Fruit fly (Drosophila melanogaster) whole organism, wandering third instar larva: ENCODE data around the gene Vha100-2.

ENCODE experiments used
- Abd-B ChIP-seq: fragments of >200 bp; optimal IDR thresholded peaks from 2 replicates; lab custom pipeline; 2017; ENCODE audit warnings: missing biosample characterization, missing genetic modification characterization
- CG32264 ChIP-seq: fragments of 200-800 bp; sonication (Bioruptor generic); optimal IDR thresholded peaks from 2 replicates; lab custom pipeline; 2016; ENCODE audit warnings: missing biosample characterization, missing genetic modification characterization
- CG9705 ChIP-seq: fragments of 200-800 bp; sonication (Bioruptor generic); optimal IDR thresholded peaks from 2 replicates; lab custom pipeline; 2018; ENCODE audit warnings: missing biosample characterization, mild to moderate bottlenecking, missing genetic modification characterization
- CrebA ChIP-seq: fragments of 200-800 bp; sonication (Bioruptor generic); optimal IDR thresholded peaks from 2 replicates; lab custom pipeline; 2016; ENCODE audit warnings: missing biosample characterization, mild to moderate bottlenecking, missing genetic modification characterization, borderline replicate concordance
- Dfd ChIP-seq: fragments of >200 bp; optimal IDR thresholded peaks from 2 replicates; lab custom pipeline; 2017; ENCODE audit warnings: missing biosample characterization, missing genetic modification characterization
- Dif ChIP-seq: fragments of 200-275, 200-300 bp; sonication (Bioruptor generic); optimal IDR thresholded peaks from 2 replicates; lab custom pipeline; 2018; ENCODE audit warnings: missing biosample characterization, missing genetic modification characterization; ENCODE audit not compliant: partially characterized antibody
- GATAd ChIP-seq: sonication (Bioruptor generic); optimal IDR thresholded peaks from 2 replicates; lab custom pipeline; 2016; ENCODE audit warnings: missing biosample characterization, missing genetic modification characterization
- HLH106 ChIP-seq: fragments of 200-800 bp; optimal IDR thresholded peaks from 3 replicates; lab custom pipeline; 2019; ENCODE audit warnings: missing biosample characterization, mild to moderate bottlenecking, missing genetic modification characterization, moderate library complexity
- Hnf4 ChIP-seq: fragments of 200-800 bp; sonication (Bioruptor generic); optimal IDR thresholded peaks from 2 replicates; lab custom pipeline; 2016; ENCODE audit warnings: missing biosample characterization, mild to moderate bottlenecking, missing genetic modification characterization
- Hr78 ChIP-seq: fragments of >200 bp; optimal IDR thresholded peaks from 2 replicates; lab custom pipeline; 2017; ENCODE audit warnings: missing biosample characterization, missing genetic modification characterization
- Hr83 ChIP-seq: fragments of 200-300 bp; sonication (Bioruptor generic); optimal IDR thresholded peaks from 2 replicates; lab custom pipeline; 2016; ENCODE audit warnings: missing biosample characterization, mild to moderate bottlenecking, missing genetic modification characterization, moderate library complexity; ENCODE audit not compliant: poor library complexity, severe bottlenecking
- Jra ChIP-seq: sonication (Bioruptor generic); optimal IDR thresholded peaks from 2 replicates; lab custom pipeline; 2016; ENCODE audit warnings: missing biosample characterization, missing genetic modification characterization
- Mio ChIP-seq: sonication (Bioruptor generic); optimal IDR thresholded peaks from 2 replicates; lab custom pipeline; 2016; ENCODE audit warnings: missing biosample characterization, missing genetic modification characterization
- Myc ChIP-seq: fragments of >200 bp; optimal IDR thresholded peaks from 2 replicates; lab custom pipeline; 2017
- N ChIP-seq: fragments of >200 bp; optimal IDR thresholded peaks from 2 replicates; lab custom pipeline; 2018; ENCODE audit warnings: missing biosample characterization, missing external identifiers, missing genetic modification characterization
- OdsH ChIP-seq: fragments of 200-800 bp; sonication (Bioruptor generic); optimal IDR thresholded peaks from 2 replicates; lab custom pipeline; 2016; ENCODE audit warnings: missing biosample characterization, mild to moderate bottlenecking, missing genetic modification characterization
- Rel ChIP-seq, 2 experiments: fragments of 200-800 bp; sonication (Bioruptor generic) in 1 of 2; optimal IDR thresholded peaks; 2 replicates in 1 of 2; 3 replicates in 1 of 2; lab custom pipeline; 2016 to 2019; ENCODE audit warnings: mild to moderate bottlenecking in 2 of 2, missing biosample characterization in 2 of 2, missing genetic modification characterization in 2 of 2, moderate library complexity in 1 of 2
- Sp1 ChIP-seq: fragments of 200-800 bp; sonication (Bioruptor generic); optimal IDR thresholded peaks from 3 replicates; lab custom pipeline; 2019; ENCODE audit warnings: missing biosample characterization, mild to moderate bottlenecking, missing genetic modification characterization, moderate library complexity
- Vsx2 ChIP-seq: fragments of 200-300, 225-300 bp; sonication (Bioruptor generic); optimal IDR thresholded peaks from 2 replicates; lab custom pipeline; 2018; ENCODE audit warnings: missing biosample characterization, missing genetic modification characterization; ENCODE audit not compliant: partially characterized antibody
- br ChIP-seq: fragments of 200-800 bp; sonication (Bioruptor generic); optimal IDR thresholded peaks from 2 replicates; lab custom pipeline; 2016; ENCODE audit warnings: missing biosample characterization, missing genetic modification characterization
- brk ChIP-seq: fragments of 200-800 bp; sonication (Bioruptor generic); optimal IDR thresholded peaks from 2 replicates; lab custom pipeline; 2016; ENCODE audit warnings: missing biosample characterization, mild to moderate bottlenecking, missing genetic modification characterization
- dl ChIP-seq, 2 experiments: fragments of 175-275, 200-275 bp in 1 of 2; fragments of 200-275 bp in 1 of 2; sonication (Bioruptor generic); optimal IDR thresholded peaks; lab custom pipeline; 2018; ENCODE audit warnings: mild to moderate bottlenecking in 2 of 2, missing biosample characterization in 2 of 2, missing genetic modification characterization in 2 of 2, moderate library complexity in 2 of 2; ENCODE audit not compliant: partially characterized antibody in 2 of 2, insufficient read depth in 1 of 2
- dmrt93B ChIP-seq: fragments of 200-800 bp; sonication (Bioruptor generic); optimal IDR thresholded peaks from 2 replicates; lab custom pipeline; 2018; ENCODE audit warnings: missing biosample characterization, mild to moderate bottlenecking, missing genetic modification characterization
- dsf ChIP-seq: sonication (Bioruptor generic); optimal IDR thresholded peaks from 2 replicates; lab custom pipeline; 2016; ENCODE audit warnings: missing biosample characterization, missing genetic modification characterization, borderline replicate concordance
- ey ChIP-seq: fragments of 200-800 bp; sonication (Bioruptor generic); optimal IDR thresholded peaks from 2 replicates; lab custom pipeline; 2016; ENCODE audit warnings: missing biosample characterization, missing genetic modification characterization
- foxo ChIP-seq, 2 experiments: fragments of 200-800 bp; sonication (Bioruptor generic); optimal IDR thresholded peaks; 2 replicates in 1 of 2; 3 replicates in 1 of 2; lab custom pipeline; 2016 to 2017; ENCODE audit warnings: missing biosample characterization in 2 of 2, missing genetic modification characterization in 2 of 2
- fru ChIP-seq: fragments of 200-800 bp; sonication (Bioruptor generic); optimal IDR thresholded peaks from 3 replicates; lab custom pipeline; 2016; ENCODE audit warnings: missing biosample characterization, mild to moderate bottlenecking, missing genetic modification characterization
- h ChIP-seq: fragments of 200-800 bp; sonication (Bioruptor generic); optimal IDR thresholded peaks from 3 replicates; lab custom pipeline; 2016; ENCODE audit warnings: missing biosample characterization, mild to moderate bottlenecking, missing genetic modification characterization
- jim ChIP-seq: fragments of 175-275, 200-325 bp; sonication (Bioruptor generic); optimal IDR thresholded peaks from 2 replicates; lab custom pipeline; 2016; ENCODE audit warnings: missing biosample characterization, mild to moderate bottlenecking, missing genetic modification characterization
- lola ChIP-seq: fragments of >200 bp; optimal IDR thresholded peaks from 2 replicates; lab custom pipeline; 2017; ENCODE audit warnings: missing biosample characterization, missing genetic modification characterization
- pan ChIP-seq: fragments of >200 bp; optimal IDR thresholded peaks from 2 replicates; lab custom pipeline; 2017
- psq ChIP-seq: fragments of 200-800 bp; sonication (Bioruptor generic); optimal IDR thresholded peaks from 3 replicates; lab custom pipeline; 2017; ENCODE audit warnings: missing biosample characterization, mild to moderate bottlenecking, missing genetic modification characterization, moderate library complexity
- rgr ChIP-seq: fragments of 200-800 bp; sonication (Bioruptor generic); optimal IDR thresholded peaks from 3 replicates; lab custom pipeline; 2016; ENCODE audit warnings: missing biosample characterization, mild to moderate bottlenecking, missing genetic modification characterization
- sage ChIP-seq: fragments of 200-800 bp; sonication (Bioruptor generic); optimal IDR thresholded peaks from 2 replicates; lab custom pipeline; 2016; ENCODE audit warnings: missing biosample characterization, mild to moderate bottlenecking, missing genetic modification characterization
- sv ChIP-seq: fragments of 200-800 bp; sonication (Bioruptor generic); optimal IDR thresholded peaks from 3 replicates; lab custom pipeline; 2016; ENCODE audit warnings: missing biosample characterization, missing genetic modification characterization
- tai ChIP-seq: sonication (Bioruptor generic); optimal IDR thresholded peaks from 2 replicates; lab custom pipeline; 2016; ENCODE audit warnings: missing biosample characterization, missing genetic modification characterization
- usp ChIP-seq: fragments of >200 bp; optimal IDR thresholded peaks from 2 replicates; lab custom pipeline; 2017; ENCODE audit warnings: missing biosample characterization, missing genetic modification characterization
- woc ChIP-seq: sonication (Bioruptor generic); optimal IDR thresholded peaks from 2 replicates; lab custom pipeline; 2016; ENCODE audit warnings: missing biosample characterization, mild to moderate bottlenecking, missing genetic modification characterization

Gene Vha100-2

DNA sequence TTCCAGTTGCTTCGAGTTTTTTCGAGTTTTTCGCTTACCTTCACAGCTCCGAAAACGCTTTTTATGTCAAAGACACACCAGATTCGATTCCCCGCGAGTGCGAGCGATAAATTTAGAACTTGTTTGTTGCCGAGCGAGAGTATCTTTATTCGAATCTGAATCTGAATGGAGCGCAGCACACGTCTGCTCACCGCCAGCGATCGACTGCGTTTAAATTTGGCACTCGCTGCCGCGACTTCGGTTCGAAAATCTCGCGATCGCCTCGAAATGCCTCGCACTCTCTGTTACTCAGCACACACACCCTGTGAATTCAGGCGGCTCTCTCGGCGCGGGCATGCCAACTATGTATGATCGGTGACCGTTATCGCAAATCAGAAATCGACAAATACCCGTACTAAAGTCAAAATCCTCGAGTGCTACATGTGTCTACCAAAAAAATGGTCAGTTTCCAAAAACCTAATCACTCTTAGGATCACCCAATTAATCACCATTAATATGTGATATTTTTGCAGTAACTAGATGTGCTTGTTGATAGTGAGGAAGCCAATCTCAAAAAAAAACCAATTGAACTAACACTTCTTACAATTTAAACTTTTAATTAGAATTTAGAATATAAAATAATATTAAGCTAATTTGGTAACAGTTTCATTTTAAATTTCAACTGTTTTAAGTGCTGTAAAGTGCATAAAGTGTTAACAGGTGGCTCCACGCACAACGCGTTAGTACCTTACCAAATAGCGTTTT lies at the start of gene Vha100-2:
TSS of gene Vha100-2 (minus strand) at position 216 of the 744 bp plus-strand sequence.
- peak; percentile 28 for TF ChIP-seq Jra
- TF ChIP-seq Vsx2 = peak; percentile 90
- peak; percentile 35 for TF ChIP-seq Myc
- no peak for TF ChIP-seq N (GFP tag; lab: Kevin White, UChicago)
- no peak for TF ChIP-seq sage (GFP tag; lab: Kevin White, UChicago)
- peak; percentile 23 for TF ChIP-seq Sp1 (GFP tag; lab: Kevin White, UChicago)
- TF ChIP-seq CG32264 = no peak
- TF ChIP-seq Abd-B = no peak
- TF ChIP-seq dmrt93B (GFP tag; lab: Kevin White, UChicago) = no peak
- no peak for TF ChIP-seq Hr78 (GFP tag; lab: Kevin White, UChicago)
- no peak for TF ChIP-seq lola (GFP tag; lab: Kevin White, UChicago)
- TF ChIP-seq CrebA (GFP tag; lab: Kevin White, UChicago) = no peak
- no peak for TF ChIP-seq br (GFP tag; lab: Kevin White, UChicago)
- TF ChIP-seq brk (GFP tag; lab: Kevin White, UChicago) = peak; percentile 63
- peak in 1 of 2 experiments; percentile 27 for TF ChIP-seq foxo (GFP tag; optimal IDR thresholded peaks at IDR 0.05; lab: Kevin White, UChicago)
- no peak for TF ChIP-seq Dfd (GFP tag; lab: Kevin White, UChicago)
- peak; percentile 35 for TF ChIP-seq sv (GFP tag; lab: Kevin White, UChicago)
- no peak for TF ChIP-seq jim
- TF ChIP-seq Hnf4 (GFP tag; lab: Kevin White, UChicago) = peak; percentile 54
- TF ChIP-seq HLH106 = no peak
- TF ChIP-seq ey (GFP tag; lab: Kevin White, UChicago) = no peak
- TF ChIP-seq Mio (GFP tag; lab: Kevin White, UChicago) = no peak
- TF ChIP-seq CG9705 (GFP tag; lab: Kevin White, UChicago) = no peak
- TF ChIP-seq pan (lab: Kevin White, UChicago) = no peak
- no peak for TF ChIP-seq rgr (GFP tag; lab: Kevin White, UChicago)
- TF ChIP-seq h (GFP tag; lab: Kevin White, UChicago) = no peak
- no peak for TF ChIP-seq tai (GFP tag; lab: Kevin White, UChicago)
- no peak for TF ChIP-seq dsf (GFP tag; lab: Kevin White, UChicago)
- TF ChIP-seq Rel (GFP tag; optimal IDR thresholded peaks at IDR 0.05; lab: Kevin White, UChicago) = no peak
- peak; percentile 28 for TF ChIP-seq Rel (tag; optimal IDR thresholded peaks at IDR 0.05; lab: Kevin White, UChicago)
- no peak for TF ChIP-seq fru
- no peak for TF ChIP-seq GATAd (GFP tag; lab: Kevin White, UChicago)
- peak; percentile 55 for TF ChIP-seq woc (GFP tag; lab: Kevin White, UChicago)
- TF ChIP-seq usp (GFP tag; lab: Kevin White, UChicago) = no peak
- TF ChIP-seq OdsH = no peak
- peak; percentile 84 for TF ChIP-seq Hr83
- no peak for TF ChIP-seq psq (GFP tag; lab: Kevin White, UChicago)
- peak; percentile 77 for TF ChIP-seq Dif (GFP tag; lab: Kevin White, UChicago)
- peak in 1 of 2 experiments; percentile 71 for TF ChIP-seq dl (GFP tag; optimal IDR thresholded peaks at IDR 0.05; lab: Kevin White, UChicago; ENCODE audit: insufficient read depth in 1 of 2, partially characterized antibody in 2 of 2)

dm6 chr3R:18448059-18448979 lies 49.4 kb upstream of the Vha100-2 start:
- TF ChIP-seq CG32264 = peak; percentile 88
- peak; percentile 48 for TF ChIP-seq Dif (GFP tag; lab: Kevin White, UChicago)
- peak; percentile 96 for TF ChIP-seq Dfd (GFP tag; lab: Kevin White, UChicago)
- TF ChIP-seq tai (GFP tag; lab: Kevin White, UChicago) = peak; percentile 85
- no peak for TF ChIP-seq lola (GFP tag; lab: Kevin White, UChicago)
- peak; percentile 33 for TF ChIP-seq Hr83
- peak; percentile 97 for TF ChIP-seq dmrt93B (GFP tag; lab: Kevin White, UChicago)
- peak; percentile 99 for TF ChIP-seq OdsH
- peak in 1 of 2 experiments; percentile 48 for TF ChIP-seq dl (GFP tag; optimal IDR thresholded peaks at IDR 0.05; lab: Kevin White, UChicago; ENCODE audit: insufficient read depth in 1 of 2, partially characterized antibody in 2 of 2)
- peak; percentile 71 for TF ChIP-seq dsf (GFP tag; lab: Kevin White, UChicago)
- TF ChIP-seq ey (GFP tag; lab: Kevin White, UChicago) = peak; percentile 99
- peak; percentile 96 for TF ChIP-seq psq (GFP tag; lab: Kevin White, UChicago)
- TF ChIP-seq CrebA (GFP tag; lab: Kevin White, UChicago) = peak; percentile 83
- peak; percentile 67 for TF ChIP-seq GATAd (GFP tag; lab: Kevin White, UChicago)
- no peak for TF ChIP-seq pan (lab: Kevin White, UChicago)
- no peak for TF ChIP-seq Abd-B
- TF ChIP-seq Sp1 (GFP tag; lab: Kevin White, UChicago) = peak; percentile 96
- peak; percentile 25 for TF ChIP-seq N (GFP tag; lab: Kevin White, UChicago)
- peak; percentile 71 for TF ChIP-seq Mio (GFP tag; lab: Kevin White, UChicago)
- TF ChIP-seq sv (GFP tag; lab: Kevin White, UChicago) = no peak
- TF ChIP-seq brk (GFP tag; lab: Kevin White, UChicago) = peak; percentile 88
- TF ChIP-seq woc (GFP tag; lab: Kevin White, UChicago) = peak; percentile 99
- TF ChIP-seq Rel (GFP tag; optimal IDR thresholded peaks at IDR 0.05; lab: Kevin White, UChicago) = peak; percentile 52
- TF ChIP-seq Rel (tag; optimal IDR thresholded peaks at IDR 0.05; lab: Kevin White, UChicago) = peak; percentile 12
- TF ChIP-seq foxo (GFP tag; optimal IDR thresholded peaks at IDR 0.05; lab: Kevin White, UChicago) = peak; percentile 90 to 99
- no peak for TF ChIP-seq Myc
- peak; percentile 97 for TF ChIP-seq rgr (GFP tag; lab: Kevin White, UChicago)
- no peak for TF ChIP-seq usp (GFP tag; lab: Kevin White, UChicago)
- TF ChIP-seq Hr78 (GFP tag; lab: Kevin White, UChicago) = no peak
- TF ChIP-seq HLH106 = peak; percentile 96
- peak; percentile 98 for TF ChIP-seq fru
- peak; percentile 81 for TF ChIP-seq Jra
- TF ChIP-seq Hnf4 (GFP tag; lab: Kevin White, UChicago) = peak; percentile 96
- TF ChIP-seq Vsx2 = no peak
